Worm (Caenorhabditis elegans): ENCODE results near the gene T09D3.8.

The T09D3.8 gene

ce11 chrV:5324566-5324965 lies 40.4 kb upstream of the T09D3.8 start, which contains the start of gene ceh-33:
ceh-33 (minus strand) TSS chrV:5324666.
- TF ChIP-seq lsy-27 (tag; optimal IDR thresholded peaks at IDR 0.05; ENCODE audit: borderline replicate concordance, insufficient read depth), result no peak
- TF ChIP-seq let-607 (tag; optimal IDR thresholded peaks at IDR 0.05), result no peak
- TF ChIP-seq F57A8.1 (GFP tag; optimal IDR thresholded peaks at IDR 0.05), result no peak
- no peak for TF ChIP-seq F49E8.2 (tag; optimal IDR thresholded peaks at IDR 0.05; ENCODE audit: insufficient read depth)
- TF ChIP-seq Y79H2A.3 (GFP tag; conservative IDR thresholded peaks at IDR 0.05), result no peak
- no peak for TF ChIP-seq hmg-20 (GFP tag; IDR thresholded peaks at IDR 0.05)
- no peak for TF ChIP-seq nhr-179 (tag; optimal IDR thresholded peaks at IDR 0.05)
- no peak for TF ChIP-seq ekl-4 (GFP tag; IDR thresholded peaks at IDR 0.05)
- TF ChIP-seq lag-1 (GFP tag; IDR thresholded peaks at IDR 0.05), result no peak
- no peak for TF ChIP-seq rpc-1 (optimal IDR thresholded peaks at IDR 0.05)
- TF ChIP-seq rpc-1 (tag; optimal IDR thresholded peaks at IDR 0.05), result no peak
- no peak for TF ChIP-seq egrh-3 (GFP tag; IDR thresholded peaks at IDR 0.05)
- no peak for TF ChIP-seq ama-1 (optimal IDR thresholded peaks at IDR 0.05)
- no peak for TF ChIP-seq ama-1 (GFP tag; optimal IDR thresholded peaks at IDR 0.05)
- no peak for TF ChIP-seq tbx-9 (tag; optimal IDR thresholded peaks at IDR 0.05; ENCODE audit: borderline replicate concordance)
- TF ChIP-seq ZK185.1 (tag; optimal IDR thresholded peaks at IDR 0.05; ENCODE audit: poor library complexity, severe bottlenecking), result no peak
- TF ChIP-seq gei-17 (GFP tag; optimal IDR thresholded peaks at IDR 0.05), result no peak

ce11 chrV:5328314-5328713 lies 36.6 kb upstream of the T09D3.8 start, which contains the start of gene C10G8.8:
C10G8.8 (minus strand) TSS chrV:5328414.
- TF ChIP-seq dox-1 (GFP tag; IDR thresholded peaks at IDR 0.05) (no peak), mxl-1 (tag; optimal IDR thresholded peaks at IDR 0.05) (no peak)

ce11 chrV:5329677-5330266 lies 35.2 kb upstream of the T09D3.8 start:
- TF ChIP-seq efl-1 (GFP tag; optimal IDR thresholded peaks at IDR 0.05) (no peak), hmg-20 (GFP tag; IDR thresholded peaks at IDR 0.05) (no peak), ceh-79 (tag; optimal IDR thresholded peaks at IDR 0.05) (no peak), T26A5.8 (tag; optimal IDR thresholded peaks at IDR 0.05) (no peak), ama-1 (optimal IDR thresholded peaks at IDR 0.05) (no peak), ama-1 (GFP tag; optimal IDR thresholded peaks at IDR 0.05) (no peak), lag-1 (GFP tag; IDR thresholded peaks at IDR 0.05) (no peak), ZK185.1 (tag; optimal IDR thresholded peaks at IDR 0.05; ENCODE audit: poor library complexity, severe bottlenecking) (peak; percentile 44), Y53F4B.3 (GFP tag; IDR thresholded peaks at IDR 0.05) (no peak), aptf-3 (GFP tag; IDR thresholded peaks at IDR 0.05) (no peak), cebp-2 (GFP tag; IDR thresholded peaks at IDR 0.05) (no peak), ekl-4 (GFP tag; IDR thresholded peaks at IDR 0.05) (no peak), F49E8.2 (tag; optimal IDR thresholded peaks at IDR 0.05; ENCODE audit: insufficient read depth) (no peak), die-1 (tag; optimal IDR thresholded peaks at IDR 0.05) (peak; percentile 27), snpc-1.3 (tag; optimal IDR thresholded peaks at IDR 0.05; ENCODE audit: insufficient read depth) (no peak), hmg-1.2 (GFP tag; IDR thresholded peaks at IDR 0.05) (0 out of 2 replicates have a peak, but pooled peaks have one; percentile 25), C06A6.2 (GFP tag; conservative IDR thresholded peaks at IDR 0.05) (no peak), ztf-22 (GFP tag; optimal IDR thresholded peaks at IDR 0.05) (peak; percentile 8), hsf-1 (GFP tag; IDR thresholded peaks at IDR 0.05) (no peak), somi-1 (GFP tag; optimal IDR thresholded peaks at IDR 0.05) (peak; percentile 15), chd-7 (tag; optimal IDR thresholded peaks at IDR 0.05) (no peak), let-607 (tag; optimal IDR thresholded peaks at IDR 0.05) (peak; percentile 84 to 89), snpc-3.4 (tag; optimal IDR thresholded peaks at IDR 0.05) (no peak), unc-62 (GFP tag; optimal IDR thresholded peaks at IDR 0.05) (no peak), ceh-27 (GFP tag; optimal IDR thresholded peaks at IDR 0.05) (no peak), mel-28 (tag; optimal IDR thresholded peaks at IDR 0.05; ENCODE audit: borderline replicate concordance) (no peak), nhr-27 (tag; optimal IDR thresholded peaks at IDR 0.05) (no peak), ztf-26 (tag; optimal IDR thresholded peaks at IDR 0.05) (peak; percentile 18), mes-4 (tag; optimal IDR thresholded peaks at IDR 0.05) (no peak), B0019.2 (GFP tag; conservative IDR thresholded peaks at IDR 0.05) (no peak), sptf-2 (GFP tag; optimal IDR thresholded peaks at IDR 0.05) (no peak), xnd-1 (tag; optimal IDR thresholded peaks at IDR 0.05) (no peak), madf-8 (GFP tag; conservative IDR thresholded peaks at IDR 0.05) (no peak)

Data from whole organism, young adult.